Fruit fly (Drosophila melanogaster) whole organism, embryonic: ENCODE data around the gene fiz.

Experiments
- Antp ChIP-seq: fragments of 200-800 bp; sonication (Bioruptor generic); optimal IDR thresholded peaks from 3 replicates; lab custom pipeline; 2016; ENCODE audit warnings: missing biosample characterization, missing genetic modification characterization
- Awh ChIP-seq: fragments of 200-800 bp; sonication (Bioruptor generic); IDR thresholded peaks from 2 replicates; pipeline ENCODE4, ENCODE4 v1.3.6; 2022; ENCODE audit warnings: missing biosample characterization, missing genetic modification characterization
- Bteb2 ChIP-seq: fragments of 200-800 bp; sonication (Bioruptor generic); optimal IDR thresholded peaks from 2 replicates; lab custom pipeline; 2016; ENCODE audit warnings: missing biosample characterization, missing genetic modification characterization
- CG10431 ChIP-seq: fragments of 200-800 bp; sonication (Bioruptor generic); optimal IDR thresholded peaks from 3 replicates; lab custom pipeline; 2018; ENCODE audit warnings: missing biosample characterization, mild to moderate bottlenecking, missing genetic modification characterization
- CG12219 ChIP-seq: fragments of 200-800 bp; sonication (Bioruptor generic); optimal IDR thresholded peaks from 3 replicates; lab custom pipeline; 2018; ENCODE audit warnings: missing biosample characterization, mild to moderate bottlenecking, missing genetic modification characterization
- CG12769 ChIP-seq: fragments of 200-800 bp; sonication (Bioruptor generic); optimal IDR thresholded peaks from 2 replicates; lab custom pipeline; 2019; ENCODE audit warnings: missing biosample characterization, mild to moderate bottlenecking, missing genetic modification characterization, moderate library complexity
- CG14014 ChIP-seq: fragments of 200-800 bp; sonication (Bioruptor generic); IDR thresholded peaks from 2 replicates; pipeline ENCODE4 v1.3.6; 2022; ENCODE audit warnings: missing biosample characterization, missing genetic modification characterization
- CG14050 ChIP-seq: fragments of 200-800 bp; sonication (Bioruptor generic); IDR thresholded peaks from 3 replicates; pipeline ENCODE4 v1.3.6; 2022; ENCODE audit warnings: missing biosample characterization, missing genetic modification characterization
- CG14441 ChIP-seq: fragments of 200-800 bp; sonication (Bioruptor generic); IDR thresholded peaks from 2 replicates; pipeline ENCODE4 v1.3.6; 2022; ENCODE audit warnings: missing biosample characterization, missing genetic modification characterization
- CG15269 ChIP-seq: fragments of 200-800 bp; sonication (Bioruptor generic); optimal IDR thresholded peaks from 2 replicates; lab custom pipeline; 2018; ENCODE audit warnings: missing biosample characterization, mild to moderate bottlenecking, missing genetic modification characterization, moderate library complexity
- CG16815 ChIP-seq: fragments of 200-800 bp; sonication (Bioruptor generic); optimal IDR thresholded peaks from 3 replicates; lab custom pipeline; 2017; ENCODE audit warnings: missing biosample characterization, mild to moderate bottlenecking, missing genetic modification characterization
- CG17385 ChIP-seq: fragments of 200-800 bp; sonication (Bioruptor generic); optimal IDR thresholded peaks from 3 replicates; lab custom pipeline; 2018; ENCODE audit warnings: missing biosample characterization, mild to moderate bottlenecking, missing genetic modification characterization
- CG18011 ChIP-seq: fragments of 200-800 bp; sonication (Bioruptor generic); optimal IDR thresholded peaks from 2 replicates; lab custom pipeline; 2017; ENCODE audit warnings: missing biosample characterization, missing genetic modification characterization, mild to moderate bottlenecking, moderate library complexity, missing genotype
- CG32772 ChIP-seq: fragments of 200-800 bp; sonication (Bioruptor generic); IDR thresholded peaks from 2 replicates; pipeline ENCODE4 v1.3.6; 2022; ENCODE audit warnings: missing biosample characterization, missing genetic modification characterization
- CG3407 ChIP-seq: fragments of 200-800 bp; sonication (Bioruptor generic); optimal IDR thresholded peaks from 2 replicates; lab custom pipeline; 2018; ENCODE audit warnings: missing biosample characterization, mild to moderate bottlenecking, missing genetic modification characterization
- CG4424 ChIP-seq: fragments of 200-800 bp; sonication (Bioruptor generic); optimal IDR thresholded peaks from 3 replicates; lab custom pipeline; 2016; ENCODE audit warnings: missing biosample characterization, missing genetic modification characterization
- CG6272 ChIP-seq: fragments of 200-800 bp; sonication (Bioruptor generic); IDR thresholded peaks from 2 replicates; pipeline ENCODE4 v1.3.6; 2022; ENCODE audit warnings: missing biosample characterization, missing genetic modification characterization
- CG7786 ChIP-seq: fragments of 200-800 bp; sonication (Bioruptor generic); optimal IDR thresholded peaks from 2 replicates; lab custom pipeline; 2016; ENCODE audit warnings: missing biosample characterization, missing genetic modification characterization
- CG8281 ChIP-seq: fragments of 200-800 bp; sonication (Bioruptor generic); optimal IDR thresholded peaks from 2 replicates; lab custom pipeline; 2018; ENCODE audit warnings: missing biosample characterization, mild to moderate bottlenecking, missing genetic modification characterization, moderate library complexity
- CG8359 ChIP-seq: fragments of 200-800 bp; sonication (Bioruptor generic); optimal IDR thresholded peaks from 2 replicates; lab custom pipeline; 2017; ENCODE audit warnings: missing biosample characterization, mild to moderate bottlenecking, missing genetic modification characterization, borderline replicate concordance
- CG8924 ChIP-seq: fragments of 200-800 bp; optimal IDR thresholded peaks from 3 replicates; lab custom pipeline; 2019; ENCODE audit warnings: missing biosample characterization, mild to moderate bottlenecking, missing genetic modification characterization, moderate library complexity
- CG9932 ChIP-seq: fragments of 200-800 bp; sonication (Bioruptor generic); IDR thresholded peaks from 2 replicates; pipeline ENCODE4 v1.3.6; 2022; ENCODE audit warnings: missing biosample characterization, missing genetic modification characterization
- CoRest ChIP-seq: fragments of 200-800 bp; sonication (Bioruptor generic); optimal IDR thresholded peaks from 3 replicates; lab custom pipeline; 2018; ENCODE audit warnings: missing biosample characterization, mild to moderate bottlenecking, missing genetic modification characterization, moderate library complexity
- Deaf1 ChIP-seq: fragments of 200-800 bp; optimal IDR thresholded peaks from 3 replicates; lab custom pipeline; 2019; ENCODE audit warnings: missing biosample characterization, mild to moderate bottlenecking, missing genetic modification characterization, moderate library complexity
- Dip3 ChIP-seq: fragments of 200-800 bp; sonication (Bioruptor generic); optimal IDR thresholded peaks from 3 replicates; lab custom pipeline; 2016; ENCODE audit warnings: missing biosample characterization, missing genetic modification characterization
- E2f2 ChIP-seq: fragments of 200-800 bp; sonication (Bioruptor generic); IDR thresholded peaks from 2 replicates; pipeline ENCODE4 v1.3.6; 2022; ENCODE audit warnings: missing biosample characterization, missing genetic modification characterization
- HLH54F ChIP-seq: fragments of 200-800 bp; sonication (Bioruptor generic); optimal IDR thresholded peaks from 3 replicates; lab custom pipeline; 2016; ENCODE audit warnings: missing biosample characterization, missing genetic modification characterization
- Hr51 ChIP-seq, 2 experiments: fragments of 200-800 bp; sonication (Bioruptor generic); optimal IDR thresholded peaks; 2 replicates in 1 of 2; 3 replicates in 1 of 2; lab custom pipeline; 2016 to 2018; ENCODE audit warnings: missing biosample characterization in 2 of 2, missing genetic modification characterization in 2 of 2, mild to moderate bottlenecking in 1 of 2, moderate library complexity in 1 of 2
- Myb ChIP-seq: fragments of 200-800 bp; sonication (Bioruptor generic); optimal IDR thresholded peaks from 2 replicates; lab custom pipeline; 2016; ENCODE audit warnings: missing biosample characterization, missing genetic modification characterization
- Oli ChIP-seq: fragments of 200-800 bp; sonication (Bioruptor generic); optimal IDR thresholded peaks from 2 replicates; lab custom pipeline; 2018; ENCODE audit warnings: missing biosample characterization, mild to moderate bottlenecking, missing genetic modification characterization, moderate library complexity
- Ptx1 ChIP-seq: fragments of 200-800 bp; sonication (Bioruptor generic); IDR thresholded peaks from 2 replicates; pipeline ENCODE4 v1.3.6; 2022; ENCODE audit warnings: missing biosample characterization, missing genetic modification characterization
- az2 ChIP-seq: fragments of 200-800 bp; sonication (Bioruptor generic); optimal IDR thresholded peaks from 3 replicates; lab custom pipeline; 2016; ENCODE audit warnings: missing biosample characterization, missing genetic modification characterization
- bab2 ChIP-seq: fragments of 200-800 bp; sonication (Bioruptor generic); optimal IDR thresholded peaks from 2 replicates; lab custom pipeline; 2016; ENCODE audit warnings: missing biosample characterization, missing genetic modification characterization
- btn ChIP-seq: fragments of 200-800 bp; sonication (Bioruptor generic); optimal IDR thresholded peaks from 2 replicates; lab custom pipeline; 2016; ENCODE audit warnings: missing biosample characterization, missing genetic modification characterization
- crp ChIP-seq, 2 experiments: fragments of 200-800 bp; sonication (Bioruptor generic); optimal IDR thresholded peaks; 2 replicates in 1 of 2; 3 replicates in 1 of 2; lab custom pipeline; 2017; ENCODE audit warnings: missing biosample characterization in 2 of 2, missing genetic modification characterization in 2 of 2, mild to moderate bottlenecking in 1 of 2, moderate library complexity in 1 of 2
- dan ChIP-seq: fragments of 200-800 bp; sonication (Bioruptor generic); IDR thresholded peaks from 2 replicates; pipeline ENCODE4 v1.3.6; 2022; ENCODE audit warnings: missing biosample characterization, missing genetic modification characterization
- dmrt99B ChIP-seq: fragments of 200-800 bp; sonication (Bioruptor generic); optimal IDR thresholded peaks from 2 replicates; lab custom pipeline; 2018; ENCODE audit warnings: missing biosample characterization, mild to moderate bottlenecking, missing genetic modification characterization, moderate library complexity
- dysf ChIP-seq: fragments of 200-800 bp; sonication (Bioruptor generic); IDR thresholded peaks from 3 replicates; pipeline ENCODE4 v1.3.6; 2022; ENCODE audit warnings: missing biosample characterization, missing genetic modification characterization
- ems ChIP-seq: fragments of 200-800 bp; sonication (Bioruptor generic); optimal IDR thresholded peaks from 3 replicates; lab custom pipeline; 2016; ENCODE audit warnings: missing biosample characterization, missing genetic modification characterization
- exex ChIP-seq: fragments of 200-800 bp; sonication (Bioruptor generic); optimal IDR thresholded peaks from 4 replicates; lab custom pipeline; 2018; ENCODE audit warnings: missing biosample characterization, mild to moderate bottlenecking, missing genetic modification characterization, moderate library complexity
- fd96Cb ChIP-seq: fragments of 200-800 bp; sonication (Bioruptor generic); optimal IDR thresholded peaks from 2 replicates; lab custom pipeline; 2018; ENCODE audit warnings: missing biosample characterization, mild to moderate bottlenecking, missing genetic modification characterization, moderate library complexity
- fru ChIP-seq: fragments of >200 bp; optimal IDR thresholded peaks from 2 replicates; lab custom pipeline; 2017
- ind ChIP-seq: fragments of 200-800 bp; sonication (Bioruptor generic); optimal IDR thresholded peaks from 3 replicates; lab custom pipeline; 2016; ENCODE audit warnings: missing biosample characterization, missing genetic modification characterization
- insv ChIP-seq, 2 experiments: fragments of 200-800 bp; sonication (Bioruptor generic); optimal IDR thresholded peaks; 3 replicates each; lab custom pipeline; 2016 to 2018; ENCODE audit warnings: missing biosample characterization in 2 of 2, missing genetic modification characterization in 2 of 2
- jumu ChIP-seq: fragments of 200-800 bp; sonication (Bioruptor generic); optimal IDR thresholded peaks from 3 replicates; lab custom pipeline; 2016; ENCODE audit warnings: missing biosample characterization, missing genetic modification characterization
- mirr ChIP-seq: fragments of 200-800 bp; sonication (Bioruptor generic); optimal IDR thresholded peaks from 3 replicates; lab custom pipeline; 2018; ENCODE audit warnings: missing biosample characterization, mild to moderate bottlenecking, missing genetic modification characterization
- odd ChIP-seq: fragments of 200-800 bp; sonication (Bioruptor generic); optimal IDR thresholded peaks from 2 replicates; lab custom pipeline; 2017; ENCODE audit warnings: missing biosample characterization, mild to moderate bottlenecking, missing genetic modification characterization
- onecut ChIP-seq: fragments of 200-800 bp; sonication (Bioruptor generic); IDR thresholded peaks from 2 replicates; pipeline ENCODE4 v1.3.6; 2022; ENCODE audit warnings: missing biosample characterization, missing genetic modification characterization
- pho ChIP-seq: fragments of 200-800 bp; sonication (Bioruptor generic); optimal IDR thresholded peaks from 2 replicates; lab custom pipeline; 2016; ENCODE audit warnings: missing biosample characterization, missing genetic modification characterization
- sna ChIP-seq: fragments of 200-800 bp; sonication (Bioruptor generic); IDR thresholded peaks from 2 replicates; pipeline ENCODE4 v1.3.6; 2022; ENCODE audit warnings: missing biosample characterization, missing genetic modification characterization; ENCODE audit not compliant: partially characterized antibody
- sqz ChIP-seq: fragments of 200-800 bp; sonication (Bioruptor generic); optimal IDR thresholded peaks from 3 replicates; lab custom pipeline; 2018; ENCODE audit warnings: missing biosample characterization, mild to moderate bottlenecking, missing genetic modification characterization

fiz gene

DNA sequence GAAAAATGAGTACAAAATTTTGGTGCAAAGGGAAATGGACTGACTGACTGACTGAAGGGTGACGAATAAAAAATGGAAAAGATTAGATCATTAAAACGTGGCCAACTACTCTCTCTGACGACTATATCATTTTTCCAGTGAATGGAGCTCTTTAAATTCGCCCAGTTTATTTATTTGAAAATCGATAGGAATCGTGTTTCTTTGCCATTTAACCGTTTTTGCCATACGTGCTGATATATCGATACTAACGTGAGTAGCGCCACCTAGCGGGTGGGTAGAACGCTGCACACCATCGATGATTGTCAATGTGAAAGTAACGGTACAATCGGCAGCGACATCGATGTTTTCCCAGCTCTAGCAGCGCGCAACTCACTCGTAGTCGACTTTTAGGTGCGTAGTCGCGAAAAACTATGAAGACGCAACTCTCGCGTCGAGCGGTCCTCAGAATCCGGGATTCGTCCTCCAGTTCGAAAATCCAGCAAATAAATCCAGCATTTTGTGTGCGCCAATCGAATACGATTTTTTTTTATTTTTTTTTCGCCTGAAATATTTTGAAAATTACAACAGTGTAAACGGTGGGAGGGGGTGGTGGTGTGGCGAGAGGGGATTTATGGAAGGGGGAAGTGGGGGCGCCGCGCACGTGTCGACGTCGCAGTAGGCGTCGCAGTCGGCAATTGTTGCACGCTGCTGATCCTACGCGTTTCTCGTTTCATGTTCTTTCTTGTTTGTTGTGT lies 45.7 kb upstream of the fiz start, which contains the start of the genes CG9030 and eag (continued):
- TF ChIP-seq CG8281 (no peak), CG9932 (GFP tag; lab: Robert Waterston, UW) (peak; percentile 49; the same call in 1 of the 2 replicates), btn (GFP tag; lab: Kevin White, UChicago) (no peak), exex (tag; lab: Kevin White, UChicago) (no peak), Bteb2 (GFP tag; lab: Kevin White, UChicago) (no peak), ind (GFP tag; lab: Kevin White, UChicago) (no peak), CG14014 (GFP tag; lab: Robert Waterston, UW) (no peak), CG8359 (GFP tag; lab: Kevin White, UChicago) (no peak), Hr51 (GFP tag; optimal IDR thresholded peaks at IDR 0.05; lab: Kevin White, UChicago) (no peak), CG14441 (no peak), Dip3 (no peak), dmrt99B (no peak), CoRest (tag; lab: Kevin White, UChicago) (peak; percentile 27), CG12769 (tag; lab: Kevin White, UChicago) (peak; percentile 14), HLH54F (no peak), dan (no peak), CG18011 (no peak), az2 (GFP tag; lab: Kevin White, UChicago) (no peak), CG4424 (GFP tag; lab: Kevin White, UChicago) (no peak), CG3407 (GFP tag; lab: Kevin White, UChicago) (no peak), bab2 (GFP tag; lab: Kevin White, UChicago) (no peak), pho (GFP tag; lab: Kevin White, UChicago) (no peak), sna (peak; percentile 83), CG17385 (no peak), Deaf1 (tag; lab: Kevin White, UChicago) (no peak), CG15269 (no peak), fru (no peak), crp (GFP tag; optimal IDR thresholded peaks at IDR 0.05; lab: Kevin White, UChicago) (no peak), ems (GFP tag; lab: Kevin White, UChicago) (no peak), Awh (GFP tag; lab: Robert Waterston, UW) (no peak), E2f2 (GFP tag; lab: Robert Waterston, UW) (peak; percentile 85), CG10431 (GFP tag; lab: Kevin White, UChicago) (no peak), CG12219 (GFP tag; lab: Kevin White, UChicago) (no peak), Oli (tag; lab: Kevin White, UChicago) (no peak), CG14050 (GFP tag; lab: Robert Waterston, UW) (no peak), sqz (GFP tag; lab: Kevin White, UChicago) (no peak), mirr (GFP tag; lab: Kevin White, UChicago) (no peak), CG6272 (GFP tag; lab: Robert Waterston, UW) (0 out of 2 replicates have a peak, but pooled peaks have one; percentile 38), Antp (GFP tag; lab: Kevin White, UChicago) (no peak), insv (GFP tag; optimal IDR thresholded peaks at IDR 0.05; lab: Kevin White, UChicago) (no peak), dysf (GFP tag; lab: Robert Waterston, UW) (no peak), fd96Cb (tag; lab: Kevin White, UChicago) (no peak), Ptx1 (no peak), odd (GFP tag; lab: Kevin White, UChicago) (no peak), CG8924 (tag; lab: Kevin White, UChicago) (no peak), Myb (GFP tag; lab: Kevin White, UChicago) (peak; percentile 94), onecut (peak; percentile 39), CG7786 (no peak), jumu (GFP tag; lab: Kevin White, UChicago) (no peak), CG16815 (GFP tag; lab: Kevin White, UChicago) (no peak), CG32772 (GFP tag; lab: Robert Waterston, UW) (no peak)
